Fruit fly (Drosophila melanogaster): Measurements from ENCODE around the gene Mkk4.

DNA sequence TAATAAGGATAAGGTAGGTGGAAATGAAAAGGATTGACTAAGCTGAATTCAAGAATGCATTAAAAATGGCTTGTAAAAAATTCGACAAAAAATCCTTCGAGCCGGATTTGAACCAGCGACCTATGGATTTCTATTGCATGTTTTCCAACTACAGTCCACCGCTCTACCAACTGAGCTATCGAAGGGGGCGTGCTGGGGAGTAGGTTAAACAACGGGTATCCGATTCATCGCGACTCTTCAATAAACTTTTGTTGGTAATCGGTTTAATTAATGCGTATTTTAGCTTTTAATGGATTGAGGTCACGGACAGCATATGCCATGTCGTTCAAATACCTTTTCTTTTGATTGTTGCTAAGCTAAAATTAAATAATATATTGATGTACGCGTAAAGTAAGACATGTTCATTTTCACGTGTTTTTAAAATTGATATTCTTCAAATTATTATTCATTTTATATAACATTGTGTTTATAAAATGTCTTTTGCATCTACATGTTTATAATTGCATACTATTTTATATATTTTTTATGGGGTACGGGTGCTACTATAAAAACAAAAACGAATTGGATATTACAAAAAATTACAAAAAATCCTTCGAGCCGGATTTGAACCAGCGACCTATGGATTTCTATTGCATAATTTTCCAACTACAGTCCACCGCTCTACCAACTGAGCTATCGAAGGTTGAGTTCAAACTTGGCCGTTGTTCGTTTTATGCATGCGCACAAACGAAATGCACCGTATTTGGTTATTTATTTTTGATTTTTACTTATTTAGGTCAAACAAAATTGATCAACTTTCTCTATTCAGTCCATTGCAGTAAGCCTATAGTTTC is 17.6 kb upstream of the Mkk4 start:
- no peak for TF ChIP-seq pdm3 (GFP tag; optimal IDR thresholded peaks at IDR 0.05)
- TF ChIP-seq topi (GFP tag; optimal IDR thresholded peaks at IDR 0.05): no peak
- no peak for TF ChIP-seq CG9139 (GFP tag; optimal IDR thresholded peaks at IDR 0.05)
- no peak for TF ChIP-seq CG11902 (GFP tag; optimal IDR thresholded peaks at IDR 0.05)
- TF ChIP-seq spab (GFP tag; optimal IDR thresholded peaks at IDR 0.05): no peak

Measured in whole organism, prepupa.